Worm (Caenorhabditis elegans): Measurements from ENCODE around the gene cutl-28.

The cutl-28 gene

DNA sequence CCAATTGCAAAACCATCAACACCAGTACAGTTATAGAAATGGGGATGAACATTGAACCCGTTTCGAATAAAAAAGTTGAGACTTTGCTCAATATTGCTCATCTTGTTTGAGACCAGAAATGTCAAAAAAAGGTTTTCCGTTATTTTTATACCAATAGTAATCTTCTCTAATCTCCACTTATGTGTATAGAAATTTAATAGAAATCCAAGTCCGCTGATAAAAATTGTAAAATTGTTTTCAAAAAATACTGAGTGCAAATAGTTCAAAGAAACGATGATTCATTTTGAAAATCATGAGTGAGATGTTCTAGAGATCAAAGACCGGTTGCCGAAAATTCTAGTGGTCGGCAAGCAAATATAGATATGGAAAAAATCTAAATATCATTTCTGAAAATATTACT lies 35.1 kb downstream of the cutl-28 start, which contains the start of gene Y55F3C.10:
Gene Y55F3C.10 (minus strand): TSS at position 101 of the 400 bp plus-strand sequence.
- TF ChIP-seq nhr-2 (tag; optimal IDR thresholded peaks at IDR 0.05) (no peak), sptf-1 (tag; optimal IDR thresholded peaks at IDR 0.05) (no peak), blmp-1 (tag; optimal IDR thresholded peaks at IDR 0.05) (no peak), M03D4.4 (tag; optimal IDR thresholded peaks at IDR 0.05) (no peak), mep-1 (tag; optimal IDR thresholded peaks at IDR 0.05) (no peak), bed-3 (GFP tag; optimal IDR thresholded peaks at IDR 0.05) (no peak), drap-1 (GFP tag; optimal IDR thresholded peaks at IDR 0.05) (no peak), lsy-2 (tag; optimal IDR thresholded peaks at IDR 0.05) (no peak), mab-5 (tag; optimal IDR thresholded peaks at IDR 0.05) (no peak), lin-32 (GFP tag; optimal IDR thresholded peaks at IDR 0.05) (no peak)

DNA sequence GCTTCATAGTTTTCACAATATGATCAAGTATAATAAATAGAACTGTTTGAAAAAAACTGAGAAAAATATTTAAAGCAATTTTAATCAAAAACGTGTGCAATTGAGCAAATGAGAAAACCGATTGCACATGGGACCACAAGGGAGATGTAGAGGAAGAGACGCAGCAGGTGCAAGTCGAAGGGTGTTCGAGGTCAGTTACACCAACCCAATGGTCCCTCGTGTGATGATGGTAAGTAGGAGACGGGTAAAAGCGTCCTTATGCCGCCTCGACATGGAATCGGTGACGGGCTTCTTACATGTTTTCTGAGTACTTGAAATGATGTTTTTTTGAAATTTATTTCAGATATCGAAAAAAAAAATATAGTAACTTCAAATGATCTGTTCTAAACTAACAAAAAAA lies 43.8 kb downstream of the cutl-28 start, which contains the start of gene Y55F3C.9:
Gene Y55F3C.9 (minus strand): TSS at position 101 of the 400 bp plus-strand sequence.
- no peak for TF ChIP-seq sptf-1 (tag; optimal IDR thresholded peaks at IDR 0.05)

DNA sequence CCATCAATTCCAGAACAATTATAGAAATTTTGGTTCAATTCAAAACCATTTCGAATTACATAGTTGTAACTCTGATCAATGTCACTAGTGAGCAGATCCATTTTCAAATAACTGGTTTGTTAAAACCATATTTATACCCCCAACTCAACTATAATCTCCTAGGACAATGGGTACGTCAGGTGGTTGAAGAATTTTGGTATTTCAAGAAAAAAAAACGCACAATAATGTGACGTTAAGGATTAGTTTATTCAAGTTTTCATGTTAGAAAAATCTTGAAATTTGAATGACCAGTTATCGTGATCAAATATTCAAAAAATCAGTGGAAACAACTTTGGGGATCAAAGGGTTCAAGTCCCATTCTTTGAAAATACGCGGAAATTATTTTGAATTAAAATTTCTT lies 46.6 kb downstream of the cutl-28 start, which contains the start of gene srt-24:
Gene srt-24 (minus strand): TSS at position 101 of the 400 bp plus-strand sequence.
- TF ChIP-seq mls-2 (tag; optimal IDR thresholded peaks at IDR 0.05) (no peak), pha-4 (tag; optimal IDR thresholded peaks at IDR 0.05) (no peak), unc-39 (tag; optimal IDR thresholded peaks at IDR 0.05) (no peak), elt-1 (tag; optimal IDR thresholded peaks at IDR 0.05; ENCODE audit: borderline replicate concordance, insufficient read depth) (no peak), ztf-11 (tag; optimal IDR thresholded peaks at IDR 0.05) (no peak), lsy-2 (tag; optimal IDR thresholded peaks at IDR 0.05) (no peak), ceh-83 (GFP tag; optimal IDR thresholded peaks at IDR 0.05) (no peak), M03D4.4 (tag; optimal IDR thresholded peaks at IDR 0.05) (no peak), flh-1 (GFP tag; optimal IDR thresholded peaks at IDR 0.05) (no peak), cnd-1 (tag; optimal IDR thresholded peaks at IDR 0.05) (no peak), nhr-2 (tag; optimal IDR thresholded peaks at IDR 0.05) (no peak), lin-32 (GFP tag; optimal IDR thresholded peaks at IDR 0.05) (no peak), bed-3 (GFP tag; optimal IDR thresholded peaks at IDR 0.05) (no peak), nhr-237 (tag; optimal IDR thresholded peaks at IDR 0.05) (no peak)

DNA sequence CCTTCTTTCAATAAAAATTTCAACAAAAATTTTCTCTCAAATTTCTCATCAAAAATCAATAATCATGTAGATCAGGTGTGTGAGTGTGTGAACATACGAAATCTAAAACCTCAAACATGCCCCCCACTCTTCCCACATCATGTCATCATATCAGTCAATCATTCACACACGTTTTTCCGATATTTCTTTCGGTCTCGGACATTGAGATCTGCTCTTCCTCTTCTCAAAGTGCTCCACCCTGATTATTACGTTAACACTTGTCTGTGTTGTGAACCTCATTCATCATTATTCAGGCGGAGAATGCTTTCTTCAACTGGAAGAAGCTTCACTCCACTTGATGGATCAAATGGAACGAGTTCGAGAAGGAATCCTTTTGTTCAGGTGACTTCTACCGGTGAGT lies 52.1 kb downstream of the cutl-28 start, which contains the start of gene kvs-5:
Gene kvs-5 (plus strand): TSS at position 301 of the 400 bp plus-strand sequence.
- TF ChIP-seq unc-62 (GFP tag; optimal IDR thresholded peaks at IDR 0.05) (peak; percentile 79), tbx-8 (GFP tag; optimal IDR thresholded peaks at IDR 0.05) (no peak), drap-1 (GFP tag; optimal IDR thresholded peaks at IDR 0.05) (no peak)
